Worm (Caenorhabditis elegans) whole organism, early embryonic: ENCODE measurements around the gene B0416.4.

Experiments used
- B0310.2 ChIP-seq: sonication (generic microtip); optimal IDR thresholded peaks from 2 replicates; lab custom pipeline; 2016; ENCODE audit warnings: mild to moderate bottlenecking, missing genetic modification characterization, missing compliant biosample characterization
- F13C5.2 ChIP-seq: sonication (generic microtip); optimal IDR thresholded peaks from 2 replicates; lab custom pipeline; 2017; ENCODE audit warnings: mild to moderate bottlenecking, missing genetic modification characterization, inconsistent platforms, missing compliant biosample characterization
- aly-1 ChIP-seq: sonication (generic microtip); optimal IDR thresholded peaks from 2 replicates; lab custom pipeline; 2016; ENCODE audit warnings: missing genetic modification characterization, missing compliant biosample characterization
- ama-1 ChIP-seq: fragments of 150-350 bp; optimal IDR thresholded peaks from 2 replicates; lab custom pipeline; 2014
- ceh-13 ChIP-seq: fragments of 200-800 bp; sonication (Bioruptor generic); optimal IDR thresholded peaks from 2 replicates; lab custom pipeline; 2018; ENCODE audit warnings: mild to moderate bottlenecking, missing genetic modification characterization, missing compliant biosample characterization
- ceh-36 ChIP-seq: sonication (generic microtip); optimal IDR thresholded peaks from 2 replicates; lab custom pipeline; 2016; ENCODE audit warnings: missing genetic modification characterization, inconsistent platforms, missing compliant biosample characterization
- ets-7 ChIP-seq: sonication (generic microtip); optimal IDR thresholded peaks from 2 replicates; lab custom pipeline; 2016; ENCODE audit warnings: missing genotype, missing genetic modification characterization, missing compliant biosample characterization
- flt-1 ChIP-seq: fragments of 200-800 bp; sonication (Bioruptor generic); IDR thresholded peaks from 2 replicates; pipeline ENCODE4 v1.3.6; 2022; ENCODE audit warnings: missing genetic modification characterization, missing compliant biosample characterization
- hmbx-1 ChIP-seq: sonication (generic microtip); optimal IDR thresholded peaks from 2 replicates; lab custom pipeline; 2016; ENCODE audit warnings: mild to moderate bottlenecking, missing genetic modification characterization, missing compliant biosample characterization
- hmg-4 ChIP-seq: fragments of 200-800 bp; sonication (Bioruptor generic); optimal IDR thresholded peaks from 2 replicates; lab custom pipeline; 2018; ENCODE audit warnings: mild to moderate bottlenecking, missing genetic modification characterization, missing compliant biosample characterization
- pes-1 ChIP-seq: fragments of 200-800 bp; sonication (Bioruptor generic); IDR thresholded peaks from 2 replicates; pipeline ENCODE4 v1.3.6; 2022; ENCODE audit warnings: missing genetic modification reagents, missing genetic modification characterization, missing compliant biosample characterization
- sea-1 ChIP-seq: fragments of 200-800 bp; sonication (Bioruptor generic); conservative IDR thresholded peaks from 2 replicates; pipeline ENCODE4 v1.3.6; 2022; ENCODE audit warnings: missing genetic modification characterization, missing compliant biosample characterization
- tbx-37 ChIP-seq: fragments of 200-800 bp; sonication (Bioruptor generic); conservative IDR thresholded peaks from 2 replicates; pipeline ENCODE4 v1.3.6; 2022; ENCODE audit warnings: missing genetic modification reagents, missing genetic modification characterization, missing compliant biosample characterization
- tra-4 ChIP-seq: sonication (generic microtip); optimal IDR thresholded peaks from 2 replicates; lab custom pipeline; 2017; ENCODE audit warnings: missing genetic modification characterization, missing compliant biosample characterization

DNA sequence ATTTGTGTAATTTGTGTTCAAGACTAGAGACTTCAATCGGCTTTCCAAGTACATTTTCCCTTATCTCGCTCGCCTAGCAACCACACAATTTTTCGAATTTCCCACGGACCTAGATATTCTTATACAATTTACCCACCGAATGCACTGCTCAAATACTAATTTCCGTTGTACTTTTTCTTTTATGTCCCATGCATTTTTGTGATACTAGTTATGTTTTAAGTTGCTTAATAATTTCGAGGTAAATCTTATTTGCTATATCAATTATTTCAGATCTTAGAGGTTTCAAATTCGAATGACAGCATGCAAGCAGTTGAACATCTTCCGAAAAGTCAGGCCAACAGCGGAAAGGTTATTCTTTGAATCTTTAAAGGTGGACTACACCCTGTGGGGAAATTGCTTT lies 19.2 kb upstream of the B0416.4 start, which contains the start of gene F18G5.1:
- TF ChIP-seq ama-1: no peak
- no peak for TF ChIP-seq F13C5.2 (tag; lab: Kevin White, UChicago)
- no peak for TF ChIP-seq hmg-4 (GFP tag; lab: Kevin White, UChicago)
- TF ChIP-seq B0310.2 (tag; lab: Kevin White, UChicago): no peak
- TF ChIP-seq ceh-36: no peak
- no peak for TF ChIP-seq sea-1 (GFP tag; lab: Robert Waterston, UW)
- no peak for TF ChIP-seq flt-1
- no peak for TF ChIP-seq ets-7 (tag; lab: Kevin White, UChicago)
- no peak for TF ChIP-seq tbx-37
- TF ChIP-seq tra-4 (tag; lab: Kevin White, UChicago): no peak
- no peak for TF ChIP-seq aly-1 (tag; lab: Kevin White, UChicago)
- no peak for TF ChIP-seq hmbx-1 (tag; lab: Kevin White, UChicago)
- no peak for TF ChIP-seq pes-1 (GFP tag; lab: Robert Waterston, UW)
- no peak for TF ChIP-seq ceh-13
